Fruit fly (Drosophila melanogaster) whole organism, embryonic: ENCODE measurements around the gene VhaM9.7-b.

Experiments used
- Bdp1 ChIP-seq: fragments of 200-800 bp; sonication (Bioruptor generic); optimal IDR thresholded peaks from 3 replicates; lab custom pipeline; 2016; ENCODE audit warnings: missing biosample characterization, missing genetic modification characterization
- CG10366 ChIP-seq: fragments of 200-800 bp; sonication (Bioruptor generic); IDR thresholded peaks from 2 replicates; pipeline ENCODE4 v1.3.6; 2022; ENCODE audit warnings: missing biosample characterization, missing genetic modification characterization
- CG10462 ChIP-seq: fragments of 200-800 bp; sonication (Bioruptor generic); optimal IDR thresholded peaks from 2 replicates; lab custom pipeline; 2016; ENCODE audit warnings: missing biosample characterization, missing genetic modification characterization
- CG11456 ChIP-seq: fragments of 200-800 bp; sonication (Bioruptor generic); IDR thresholded peaks from 3 replicates; pipeline ENCODE4 v1.3.6; 2022; ENCODE audit warnings: missing biosample characterization, missing genetic modification characterization
- CG11695 ChIP-seq: fragments of 200-800 bp; sonication (Bioruptor generic); IDR thresholded peaks from 3 replicates; pipeline ENCODE4 v1.3.6; 2022; ENCODE audit warnings: missing biosample characterization, missing genetic modification characterization
- CG12659 ChIP-seq: fragments of 200-800 bp; sonication (Bioruptor generic); optimal IDR thresholded peaks from 3 replicates; lab custom pipeline; 2017; ENCODE audit warnings: mild to moderate bottlenecking, missing biosample characterization, missing genetic modification reagents, missing genetic modification characterization
- CG13624 ChIP-seq: fragments of 200-800 bp; sonication (Bioruptor generic); optimal IDR thresholded peaks from 2 replicates; lab custom pipeline; 2016; ENCODE audit warnings: missing biosample characterization, missing genetic modification characterization
- CG14710 ChIP-seq: fragments of 200-800 bp; sonication (Bioruptor generic); optimal IDR thresholded peaks from 3 replicates; lab custom pipeline; 2019; ENCODE audit warnings: missing biosample characterization, mild to moderate bottlenecking, missing genetic modification characterization, moderate library complexity
- CG15073 ChIP-seq: fragments of 200-800 bp; sonication (Bioruptor generic); optimal IDR thresholded peaks from 2 replicates; lab custom pipeline; 2016; ENCODE audit warnings: missing biosample characterization, missing genetic modification characterization
- CG15269 ChIP-seq: fragments of 200-800 bp; sonication (Bioruptor generic); optimal IDR thresholded peaks from 2 replicates; lab custom pipeline; 2018; ENCODE audit warnings: missing biosample characterization, mild to moderate bottlenecking, missing genetic modification characterization, moderate library complexity
- CG18764 ChIP-seq: fragments of 200-800 bp; sonication (Bioruptor generic); optimal IDR thresholded peaks from 3 replicates; lab custom pipeline; 2016; ENCODE audit warnings: missing biosample characterization, missing genetic modification characterization
- CG2875 ChIP-seq: fragments of 200-800 bp; sonication (Bioruptor generic); optimal IDR thresholded peaks from 2 replicates; lab custom pipeline; 2017; ENCODE audit warnings: missing biosample characterization, mild to moderate bottlenecking, missing genetic modification characterization, missing genetic modification reagents
- CG31388 ChIP-seq: fragments of 200-800 bp; sonication (Bioruptor generic); optimal IDR thresholded peaks from 2 replicates; lab custom pipeline; 2016; ENCODE audit warnings: missing biosample characterization, missing genetic modification characterization
- CG4360 ChIP-seq: fragments of 200-800 bp; sonication (Bioruptor generic); IDR thresholded peaks from 2 replicates; pipeline ENCODE4 v1.3.6; 2022; ENCODE audit warnings: missing biosample characterization, missing genetic modification characterization
- CG43689 ChIP-seq: fragments of 200-800 bp; sonication (Bioruptor generic); IDR thresholded peaks from 2 replicates; pipeline ENCODE4 v1.3.6; 2022; ENCODE audit warnings: missing biosample characterization, missing genetic modification characterization
- CG4617 ChIP-seq: fragments of 200-800 bp; sonication (Bioruptor generic); optimal IDR thresholded peaks from 3 replicates; lab custom pipeline; 2016; ENCODE audit warnings: missing biosample characterization, missing genetic modification characterization, borderline replicate concordance
- CG6813 ChIP-seq: fragments of 200-800 bp; sonication (Bioruptor generic); optimal IDR thresholded peaks from 2 replicates; lab custom pipeline; 2017; ENCODE audit warnings: missing biosample characterization, missing genetic modification characterization, mild to moderate bottlenecking, moderate library complexity, missing genetic modification reagents
- CG7786 ChIP-seq: fragments of 200-800 bp; sonication (Bioruptor generic); optimal IDR thresholded peaks from 2 replicates; lab custom pipeline; 2016; ENCODE audit warnings: missing biosample characterization, missing genetic modification characterization
- CG7928 ChIP-seq: fragments of 200-800 bp; sonication (Bioruptor generic); optimal IDR thresholded peaks from 2 replicates; lab custom pipeline; 2017; ENCODE audit warnings: missing biosample characterization, mild to moderate bottlenecking, missing genetic modification characterization
- D19B ChIP-seq: fragments of 200-800 bp; sonication (Bioruptor generic); optimal IDR thresholded peaks from 2 replicates; lab custom pipeline; 2017; ENCODE audit warnings: missing biosample characterization, mild to moderate bottlenecking, missing genetic modification characterization
- Doc3 ChIP-seq: fragments of 200-800 bp; sonication (Bioruptor generic); IDR thresholded peaks from 3 replicates; pipeline ENCODE4 v1.3.6; 2022; ENCODE audit warnings: missing biosample characterization, missing genetic modification characterization; ENCODE audit not compliant: partially characterized antibody
- H15 ChIP-seq: fragments of 200-800 bp; sonication (Bioruptor generic); IDR thresholded peaks from 3 replicates; pipeline ENCODE4 v1.3.6; 2022; ENCODE audit warnings: missing biosample characterization, missing genetic modification characterization
- HHEX ChIP-seq: fragments of 200-800 bp; sonication (Bioruptor generic); optimal IDR thresholded peaks from 3 replicates; lab custom pipeline; 2017; ENCODE audit warnings: missing biosample characterization, mild to moderate bottlenecking, missing genetic modification characterization, missing genetic modification reagents
- Hr3 ChIP-seq: fragments of 200-800 bp; sonication (Bioruptor generic); optimal IDR thresholded peaks from 3 replicates; lab custom pipeline; 2016; ENCODE audit warnings: missing biosample characterization, missing genetic modification characterization
- NC2α ChIP-seq: fragments of 200-800 bp; sonication (Bioruptor generic); optimal IDR thresholded peaks from 2 replicates; lab custom pipeline; 2016; ENCODE audit warnings: missing biosample characterization, missing genetic modification characterization
- Nf-YC ChIP-seq: fragments of 200-800 bp; optimal IDR thresholded peaks from 3 replicates; lab custom pipeline; 2019; ENCODE audit warnings: missing biosample characterization, mild to moderate bottlenecking, missing genetic modification characterization, moderate library complexity
- Ravus ChIP-seq: fragments of 200-800 bp; sonication (Bioruptor generic); IDR thresholded peaks from 2 replicates; pipeline ENCODE4 v1.3.6; 2022; ENCODE audit warnings: missing biosample characterization, missing genetic modification characterization
- Sry-β ChIP-seq: fragments of 200-800 bp; sonication (Bioruptor generic); optimal IDR thresholded peaks from 2 replicates; lab custom pipeline; 2018; ENCODE audit warnings: missing biosample characterization, mild to moderate bottlenecking, missing genetic modification characterization, moderate library complexity
- Trl ChIP-seq, 3 experiments: fragments of >200 bp in 2 of 3; fragments of 200-800 bp in 1 of 3; sonication (Bioruptor generic) in 1 of 3; optimal IDR thresholded peaks; 2 replicates in 1 of 3; 3 replicates in 2 of 3; lab custom pipeline; 2016 to 2017; ENCODE audit warnings: missing biosample characterization in 1 of 3, missing genetic modification characterization in 1 of 3
- cato ChIP-seq: fragments of 200-800 bp; sonication (Bioruptor generic); optimal IDR thresholded peaks from 2 replicates; lab custom pipeline; 2016; ENCODE audit warnings: missing biosample characterization, missing genetic modification characterization, borderline replicate concordance
- croc ChIP-seq: fragments of 200-800 bp; sonication (Bioruptor generic); conservative IDR thresholded peaks from 3 replicates; pipeline ENCODE4 v1.3.6; 2022; ENCODE audit warnings: missing biosample characterization, missing genetic modification characterization
- fu2 ChIP-seq: fragments of 200-800 bp; sonication (Bioruptor generic); optimal IDR thresholded peaks from 2 replicates; lab custom pipeline; 2016; ENCODE audit warnings: missing biosample characterization, missing genetic modification characterization
- gem ChIP-seq: fragments of 200-800 bp; sonication (Bioruptor generic); optimal IDR thresholded peaks from 2 replicates; lab custom pipeline; 2019; ENCODE audit warnings: missing biosample characterization, mild to moderate bottlenecking, missing genetic modification characterization, moderate library complexity
- gro ChIP-seq: fragments of 200-800 bp; sonication (Bioruptor generic); optimal IDR thresholded peaks from 2 replicates; lab custom pipeline; 2016; ENCODE audit warnings: missing biosample characterization, missing genetic modification characterization
- kah ChIP-seq: fragments of 200-800 bp; sonication (Bioruptor generic); optimal IDR thresholded peaks from 2 replicates; lab custom pipeline; 2018; ENCODE audit warnings: missing biosample characterization, mild to moderate bottlenecking, missing genetic modification characterization
- ken ChIP-seq: fragments of 200-800 bp; sonication (Bioruptor generic); IDR thresholded peaks from 3 replicates; pipeline ENCODE4 v1.3.6; 2022; ENCODE audit warnings: missing biosample characterization, missing genetic modification characterization
- lov ChIP-seq, 2 experiments: fragments of 200-800 bp in 1 of 2; fragments of >200 bp in 1 of 2; sonication (Bioruptor generic) in 1 of 2; IDR thresholded peaks in 1 of 2; optimal IDR thresholded peaks in 1 of 2; 2 replicates in 1 of 2; 3 replicates in 1 of 2; pipeline versions ENCODE4 v1.3.6 to Lab custom; 2017 to 2022; ENCODE audit warnings: missing biosample characterization in 1 of 2, missing genetic modification characterization in 1 of 2
- oc ChIP-seq: fragments of 200-800 bp; sonication (Bioruptor generic); optimal IDR thresholded peaks from 2 replicates; lab custom pipeline; 2018; ENCODE audit warnings: missing biosample characterization, mild to moderate bottlenecking, missing genetic modification characterization, moderate library complexity
- prd ChIP-seq, 3 experiments: fragments of >200 bp in 2 of 3; fragments of 200-800 bp in 1 of 3; sonication (Bioruptor generic) in 1 of 3; optimal IDR thresholded peaks in 2 of 3; IDR thresholded peaks in 1 of 3; 2 replicates in 2 of 3; 3 replicates in 1 of 3; pipeline versions ENCODE4 v1.3.6 to Lab custom; 2017 to 2022; ENCODE audit warnings: missing biosample characterization in 1 of 3, missing genetic modification characterization in 1 of 3
- ranshi ChIP-seq: fragments of 200-800 bp; sonication (Bioruptor generic); IDR thresholded peaks from 2 replicates; pipeline ENCODE4 v1.3.6; 2022; ENCODE audit warnings: missing biosample characterization, missing genetic modification characterization
- repo ChIP-seq: fragments of 200-800 bp; sonication (Bioruptor generic); optimal IDR thresholded peaks from 2 replicates; lab custom pipeline; 2016; ENCODE audit warnings: missing biosample characterization, missing genetic modification characterization
- salm ChIP-seq: fragments of 200-800 bp; sonication (Bioruptor generic); optimal IDR thresholded peaks from 2 replicates; lab custom pipeline; 2018; ENCODE audit warnings: missing biosample characterization, mild to moderate bottlenecking, missing genetic modification characterization
- sens ChIP-seq: fragments of 200-800 bp; sonication (Bioruptor generic); peaks from one replicate; lab custom pipeline; 2016; ENCODE audit warnings: missing biosample characterization, missing genetic modification characterization
- sisA ChIP-seq: fragments of 200-800 bp; sonication (Bioruptor generic); IDR thresholded peaks from 2 replicates; pipeline ENCODE4 v1.3.6; 2022; ENCODE audit warnings: missing biosample characterization, missing genetic modification characterization
- sug ChIP-seq: fragments of 200-800 bp; optimal IDR thresholded peaks from 2 replicates; lab custom pipeline; 2019; ENCODE audit warnings: missing biosample characterization, mild to moderate bottlenecking, missing genetic modification characterization, moderate library complexity
- tgo ChIP-seq: fragments of 200-800 bp; sonication (Bioruptor generic); IDR thresholded peaks from 3 replicates; pipeline ENCODE4 v1.3.6; 2022; ENCODE audit warnings: missing biosample characterization, missing genetic modification characterization
- trh ChIP-seq: fragments of 200-800 bp; sonication (Bioruptor generic); optimal IDR thresholded peaks from 2 replicates; lab custom pipeline; 2016; ENCODE audit warnings: missing biosample characterization, missing genetic modification characterization
- unpg ChIP-seq: fragments of 200-800 bp; sonication (Bioruptor generic); optimal IDR thresholded peaks from 3 replicates; lab custom pipeline; 2018; ENCODE audit warnings: missing biosample characterization, mild to moderate bottlenecking, missing genetic modification characterization, moderate library complexity
- wor ChIP-seq: fragments of 200-800 bp; sonication (Bioruptor generic); IDR thresholded peaks from 2 replicates; pipeline ENCODE4 v1.3.6; 2022; ENCODE audit warnings: missing biosample characterization, missing genetic modification characterization

The VhaM9.7-b gene

DNA sequence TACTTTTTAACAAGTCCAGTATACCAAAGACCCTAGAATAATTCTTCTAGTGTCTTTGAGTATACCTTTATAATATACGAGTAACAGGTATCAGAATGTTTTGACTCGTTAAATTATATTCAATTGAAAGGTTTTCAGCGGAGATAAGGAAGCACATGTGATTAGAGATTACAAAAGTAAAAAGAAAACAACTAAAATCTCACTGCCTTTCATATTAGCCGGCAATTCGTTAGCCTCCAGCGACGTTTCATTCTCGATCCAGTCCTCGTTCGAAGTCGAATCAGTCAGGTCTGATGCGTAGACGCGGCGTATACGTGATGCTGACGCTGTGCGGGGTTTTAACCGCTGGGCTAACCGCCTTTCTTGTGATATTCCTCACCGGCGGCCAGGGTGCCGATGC lies 38.5 kb upstream of the VhaM9.7-b start, which contains the start of gene Est-Q:
TSS of gene Est-Q (plus strand) at position 250 of the 400 bp plus-strand sequence.
- TF ChIP-seq CG12659 (GFP tag; lab: Kevin White, UChicago) (no peak), CG31388 (GFP tag; lab: Kevin White, UChicago) (no peak), sens (GFP tag; lab: Kevin White, UChicago) (peak; percentile 6), CG11695 (GFP tag; lab: Robert Waterston, UW) (no peak), gro (GFP tag; lab: Kevin White, UChicago) (no peak), CG7928 (GFP tag; lab: Kevin White, UChicago) (no peak), Hr3 (GFP tag; lab: Kevin White, UChicago) (no peak), CG18764 (GFP tag; lab: Kevin White, UChicago) (no peak), D19B (GFP tag; lab: Kevin White, UChicago) (peak; percentile 46), kah (no peak), cato (GFP tag; lab: Kevin White, UChicago) (no peak), sug (tag; lab: Kevin White, UChicago) (peak; percentile 26), wor (GFP tag; lab: Robert Waterston, UW) (no peak), unpg (GFP tag; lab: Kevin White, UChicago) (no peak), Trl (optimal IDR thresholded peaks at IDR 0.05; lab: Kevin White, UChicago) (no peak), Trl (GFP tag; optimal IDR thresholded peaks at IDR 0.05; lab: Kevin White, UChicago) (no peak)

DNA sequence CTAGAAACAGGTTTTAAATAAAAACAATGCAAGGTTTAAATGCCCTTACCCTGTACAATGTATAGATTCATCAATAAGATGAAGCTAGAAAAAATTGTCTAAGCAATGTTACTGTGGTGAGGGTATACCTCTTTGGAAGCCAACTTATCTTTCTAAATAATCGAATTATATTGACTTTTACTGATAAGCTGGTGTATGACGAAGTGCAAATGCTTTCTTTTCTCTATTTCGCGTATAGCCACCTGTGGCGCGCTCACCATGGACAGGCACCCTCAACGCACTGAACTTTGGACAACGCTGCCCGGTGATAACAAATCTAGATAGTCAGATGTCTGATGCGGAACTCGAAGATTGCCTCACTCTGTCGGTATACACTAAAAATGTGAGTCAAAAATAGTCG lies 37.7 kb upstream of the VhaM9.7-b start:
- TF ChIP-seq CG15073 (GFP tag; lab: Kevin White, UChicago): no peak
- TF ChIP-seq CG2875 (GFP tag; lab: Kevin White, UChicago): no peak
- peak; percentile 35; the same call in 1 of the 3 replicates for TF ChIP-seq tgo (GFP tag; lab: Robert Waterston, UW)
- no peak for TF ChIP-seq HHEX (GFP tag; lab: Kevin White, UChicago)
- no peak for TF ChIP-seq CG11456
- no peak for TF ChIP-seq repo (GFP tag; lab: Kevin White, UChicago)
- no peak for TF ChIP-seq CG4360 (GFP tag; lab: Robert Waterston, UW)
- TF ChIP-seq ranshi (GFP tag; lab: Robert Waterston, UW): 0 out of 2 replicates have a peak, but pooled peaks have one; percentile 10
- TF ChIP-seq Doc3 (GFP tag; lab: Robert Waterston, UW): no peak
- TF ChIP-seq prd (optimal IDR thresholded peaks at IDR 0.05; lab: Kevin White, UChicago): no peak
- peak; percentile 22; the same call in 1 of the 3 replicates for TF ChIP-seq prd (GFP tag; IDR thresholded peaks at IDR 0.05; lab: Robert Waterston, UW)
- no peak for TF ChIP-seq Sry-β
- TF ChIP-seq Bdp1: no peak
- no peak for TF ChIP-seq fu2 (GFP tag; lab: Kevin White, UChicago)
- no peak for TF ChIP-seq trh (GFP tag; lab: Kevin White, UChicago)
- no peak for TF ChIP-seq H15 (GFP tag; lab: Robert Waterston, UW)
- TF ChIP-seq croc: no peak
- TF ChIP-seq salm (tag; lab: Kevin White, UChicago): no peak
- no peak for TF ChIP-seq CG43689 (GFP tag; lab: Robert Waterston, UW)
- TF ChIP-seq CG15269 (tag; lab: Kevin White, UChicago): peak; percentile 12
- TF ChIP-seq sisA (GFP tag; lab: Robert Waterston, UW): no peak
- TF ChIP-seq CG4617: no peak
- peak; percentile 38 for TF ChIP-seq gem (tag; lab: Kevin White, UChicago)
- no peak for TF ChIP-seq CG10462 (GFP tag; lab: Kevin White, UChicago)
- TF ChIP-seq CG14710: no peak
- no peak for TF ChIP-seq Nf-YC (tag; lab: Kevin White, UChicago)
- TF ChIP-seq lov (optimal IDR thresholded peaks at IDR 0.05; lab: Kevin White, UChicago): no peak
- TF ChIP-seq lov (GFP tag; IDR thresholded peaks at IDR 0.05; lab: Robert Waterston, UW): no peak
- TF ChIP-seq NC2α: no peak
- no peak for TF ChIP-seq oc (tag; lab: Kevin White, UChicago)
- TF ChIP-seq CG7786 (GFP tag; lab: Kevin White, UChicago): peak; percentile 1
- peak; percentile 9 for TF ChIP-seq CG13624 (GFP tag; lab: Kevin White, UChicago)
- peak; percentile 34; the same call in 1 of the 2 replicates for TF ChIP-seq CG10366
- TF ChIP-seq CG6813: no peak
- TF ChIP-seq ken: no peak
- TF ChIP-seq CG18764 (GFP tag; lab: Kevin White, UChicago): no peak
- no peak; the same call in 1 of the 2 replicates for TF ChIP-seq Ravus (GFP tag; lab: Robert Waterston, UW)
